Fruit fly (Drosophila melanogaster) whole organism, embryonic: ENCODE results near the gene Jhbp14.

Source experiments
- CG34224 ChIP-seq: fragments of 200-800 bp; sonication (Bioruptor generic); IDR thresholded peaks from 3 replicates; pipeline ENCODE4 v1.3.6; 2022; ENCODE audit warnings: missing biosample characterization, missing genetic modification characterization; ENCODE audit not compliant: partially characterized antibody
- Xbp1 ChIP-seq: fragments of 200-800 bp; sonication (Bioruptor generic); optimal IDR thresholded peaks from 3 replicates; lab custom pipeline; 2016; ENCODE audit warnings: missing biosample characterization, mild to moderate bottlenecking, missing genetic modification characterization
- br ChIP-seq: fragments of >200 bp; optimal IDR thresholded peaks from 2 replicates; lab custom pipeline; 2017

dm6 chr2L:13285791-13286190, 49.5 kb downstream of the Jhbp14 start:
- TF ChIP-seq CG34224 (GFP tag; lab: Robert Waterston, UW) (no peak), br (lab: Kevin White, UChicago) (no peak), Xbp1 (GFP tag; lab: Kevin White, UChicago) (no peak)
